Worm (Caenorhabditis elegans) whole organism, early embryonic: ENCODE results near the gene Y43F8C.16.
A peak's percentile ranks its signal among the peaks of the same experiment; 100 is the strongest.
"Not testable (repeated sequence)": the region's sequence is repeated elsewhere in the genome, so short reads cannot be mapped to it uniquely, and the experiment has no call there.

Experiments
- B0310.2 ChIP-seq: sonication (generic microtip); optimal IDR thresholded peaks from 2 replicates; lab custom pipeline; 2016; ENCODE audit warnings: mild to moderate bottlenecking, missing genetic modification characterization, missing compliant biosample characterization
- F13C5.2 ChIP-seq: sonication (generic microtip); optimal IDR thresholded peaks from 2 replicates; lab custom pipeline; 2017; ENCODE audit warnings: mild to moderate bottlenecking, missing genetic modification characterization, inconsistent platforms, missing compliant biosample characterization
- aly-1 ChIP-seq: sonication (generic microtip); optimal IDR thresholded peaks from 2 replicates; lab custom pipeline; 2016; ENCODE audit warnings: missing genetic modification characterization, missing compliant biosample characterization
- ama-1 ChIP-seq: fragments of 150-350 bp; optimal IDR thresholded peaks from 2 replicates; lab custom pipeline; 2014
- ceh-13 ChIP-seq: fragments of 200-800 bp; sonication (Bioruptor generic); optimal IDR thresholded peaks from 2 replicates; lab custom pipeline; 2018; ENCODE audit warnings: mild to moderate bottlenecking, missing genetic modification characterization, missing compliant biosample characterization
- ceh-36 ChIP-seq: sonication (generic microtip); optimal IDR thresholded peaks from 2 replicates; lab custom pipeline; 2016; ENCODE audit warnings: missing genetic modification characterization, inconsistent platforms, missing compliant biosample characterization
- ets-7 ChIP-seq: sonication (generic microtip); optimal IDR thresholded peaks from 2 replicates; lab custom pipeline; 2016; ENCODE audit warnings: missing genotype, missing genetic modification characterization, missing compliant biosample characterization
- flt-1 ChIP-seq: fragments of 200-800 bp; sonication (Bioruptor generic); IDR thresholded peaks from 2 replicates; pipeline ENCODE4 v1.3.6; 2022; ENCODE audit warnings: missing genetic modification characterization, missing compliant biosample characterization
- hmbx-1 ChIP-seq: sonication (generic microtip); optimal IDR thresholded peaks from 2 replicates; lab custom pipeline; 2016; ENCODE audit warnings: mild to moderate bottlenecking, missing genetic modification characterization, missing compliant biosample characterization
- hmg-4 ChIP-seq: fragments of 200-800 bp; sonication (Bioruptor generic); optimal IDR thresholded peaks from 2 replicates; lab custom pipeline; 2018; ENCODE audit warnings: mild to moderate bottlenecking, missing genetic modification characterization, missing compliant biosample characterization
- hnd-1 ChIP-seq: sonication (generic microtip); optimal IDR thresholded peaks from 2 replicates; lab custom pipeline; 2016; ENCODE audit warnings: missing genetic modification characterization, missing compliant biosample characterization
- pes-1 ChIP-seq: fragments of 200-800 bp; sonication (Bioruptor generic); IDR thresholded peaks from 2 replicates; pipeline ENCODE4 v1.3.6; 2022; ENCODE audit warnings: missing genetic modification reagents, missing genetic modification characterization, missing compliant biosample characterization
- scrt-1 ChIP-seq: fragments of 200-800 bp; sonication (Bioruptor generic); IDR thresholded peaks from 2 replicates; pipeline ENCODE4 v1.3.6; 2022; ENCODE audit warnings: missing genetic modification characterization, missing compliant biosample characterization
- sea-1 ChIP-seq: fragments of 200-800 bp; sonication (Bioruptor generic); conservative IDR thresholded peaks from 2 replicates; pipeline ENCODE4 v1.3.6; 2022; ENCODE audit warnings: missing genetic modification characterization, missing compliant biosample characterization
- tbx-11 ChIP-seq: fragments of 200-800 bp; sonication (Bioruptor generic); IDR thresholded peaks from 2 replicates; pipeline ENCODE4 v1.3.6; 2022; ENCODE audit warnings: missing genetic modification characterization, missing compliant biosample characterization
- tbx-37 ChIP-seq: fragments of 200-800 bp; sonication (Bioruptor generic); conservative IDR thresholded peaks from 2 replicates; pipeline ENCODE4 v1.3.6; 2022; ENCODE audit warnings: missing genetic modification reagents, missing genetic modification characterization, missing compliant biosample characterization
- tra-4 ChIP-seq: sonication (generic microtip); optimal IDR thresholded peaks from 2 replicates; lab custom pipeline; 2017; ENCODE audit warnings: missing genetic modification characterization, missing compliant biosample characterization

Y43F8C.16 gene

DNA sequence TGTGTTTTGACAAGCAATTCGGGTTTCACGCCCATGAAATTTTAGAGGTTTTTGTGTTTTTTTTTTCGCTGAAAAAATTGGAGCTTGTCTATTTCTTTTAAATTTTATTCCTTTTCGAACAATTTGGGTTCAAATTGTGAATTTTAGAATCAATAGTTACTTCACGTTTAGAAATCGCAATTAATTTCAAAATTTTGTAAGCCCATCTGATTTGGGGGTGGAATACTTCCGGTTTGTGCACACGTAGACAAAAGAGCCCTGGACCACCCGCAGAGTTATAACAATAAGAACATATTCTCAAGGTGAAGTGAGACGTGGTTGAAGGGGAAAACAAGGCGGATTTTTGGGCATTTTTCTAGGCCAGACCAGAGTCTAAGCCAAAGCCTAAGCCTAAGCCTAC is 3.9 kb upstream of the Y43F8C.16 start, which contains the start of gene Y116F11A.6:
Gene Y116F11A.6 (plus strand): TSS at position 301 of the 400 bp plus-strand sequence.
- TF ChIP-seq ets-7 (tag; lab: Kevin White, UChicago) (peak; percentile 69), ceh-36 (tag; lab: Kevin White, UChicago) (no peak)

DNA sequence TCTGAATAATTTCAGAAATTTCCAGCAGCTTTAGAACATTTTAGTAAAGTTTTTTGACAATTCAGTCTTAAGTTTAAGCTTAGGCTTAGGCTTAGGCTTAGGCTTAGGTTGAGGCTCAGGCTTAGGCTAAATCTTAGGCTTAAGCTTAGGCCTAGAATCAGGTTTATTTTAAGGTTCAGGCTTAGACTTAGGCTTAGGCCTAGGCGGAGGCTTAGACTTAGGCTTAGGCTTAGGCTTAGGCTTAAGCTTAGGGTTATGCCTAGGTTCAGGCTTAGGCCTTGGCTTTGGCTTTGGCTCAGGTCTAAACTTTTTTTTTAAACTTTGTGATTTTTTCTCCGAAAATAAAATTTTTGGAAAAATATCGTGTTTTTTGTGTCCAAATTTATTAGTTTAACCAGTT is 3.3 kb upstream of the Y43F8C.16 start:
- TF ChIP-seq ama-1 (no peak), ceh-36 (tag; lab: Kevin White, UChicago) (peak; percentile 53), hmg-4 (GFP tag; lab: Kevin White, UChicago) (no peak)

- TF ChIP-seq scrt-1 (GFP tag; lab: Robert Waterston, UW) (no peak), ceh-13 (GFP tag; lab: Kevin White, UChicago) (no peak), aly-1 (tag; lab: Kevin White, UChicago) (no peak)
Observed at ce11 chrV:19717933-19718332, 2.6 kb upstream of the Y43F8C.16 start.

- no peak for TF ChIP-seq tra-4
- TF ChIP-seq tbx-11 (GFP tag; lab: Robert Waterston, UW) = no peak
- no peak for TF ChIP-seq hmg-4 (GFP tag; lab: Kevin White, UChicago)
- TF ChIP-seq ama-1 = no peak
- TF ChIP-seq ceh-13 (GFP tag; lab: Kevin White, UChicago) = no peak
- TF ChIP-seq sea-1 (GFP tag; lab: Robert Waterston, UW) = no peak
- TF ChIP-seq ets-7 (tag; lab: Kevin White, UChicago) = no peak
- TF ChIP-seq flt-1 (GFP tag; lab: Robert Waterston, UW) = no peak
Observed at ce11 chrV:19715847-19716246, 528 bp upstream of the Y43F8C.16 start, which contains the start of gene Y43F8C.17. Gene Y43F8C.17, plus strand, starts transcription at chrV:19716147.

ce11 chrV:19711646-19712045 is 3.7 kb downstream of the Y43F8C.16 start, which contains the start of gene Y43F8C.23:
Gene Y43F8C.23, minus strand, starts transcription at chrV:19711746.
- not testable (repeated sequence) for TF ChIP-seq hnd-1; flt-1 (GFP tag; lab: Robert Waterston, UW); hmbx-1 (tag; lab: Kevin White, UChicago)

DNA sequence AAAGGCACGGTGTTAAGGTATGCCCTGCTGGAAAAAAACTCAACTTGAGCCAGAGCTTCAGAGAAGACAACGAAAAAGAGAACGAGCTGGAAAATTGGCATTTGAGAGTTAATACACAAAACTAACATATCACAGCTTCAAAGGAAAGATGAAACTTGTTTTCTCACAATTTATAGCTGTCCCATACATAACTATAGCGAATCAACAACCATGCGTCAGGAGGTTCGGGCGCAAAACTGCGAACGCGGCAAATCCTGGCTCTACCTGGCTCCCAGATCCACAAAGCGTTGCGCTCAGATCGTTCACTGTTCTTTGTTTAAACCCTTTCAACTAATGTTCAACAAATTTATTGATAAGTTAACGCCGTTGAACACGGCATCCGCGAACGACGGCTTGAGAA is 4.8 kb downstream of the Y43F8C.16 start, which contains the start of gene Y43F8C.15:
Gene Y43F8C.15 (minus strand): TSS at position 101 of the 400 bp plus-strand sequence.
- TF ChIP-seq scrt-1 (GFP tag; lab: Robert Waterston, UW); flt-1 (GFP tag; lab: Robert Waterston, UW); hmbx-1 (tag; lab: Kevin White, UChicago): not testable (repeated sequence)

- TF ChIP-seq pes-1 (GFP tag; lab: Robert Waterston, UW) (no peak), hmg-4 (GFP tag; lab: Kevin White, UChicago) (no peak), ceh-13 (GFP tag; lab: Kevin White, UChicago) (no peak), scrt-1 (GFP tag; lab: Robert Waterston, UW) (no peak)
Observed at ce11 chrV:19708849-19709248, 6.5 kb downstream of the Y43F8C.16 start, which contains the start of gene srv-3. Gene srv-3, minus strand, starts transcription at chrV:19708949.

ce11 chrV:19697348-19698172 is 17.8 kb downstream of the Y43F8C.16 start, which contains the start of the genes Y43F8C.13 and ani-3:
Gene Y43F8C.13, minus strand, starts transcription at chrV:19697398.
Gene ani-3, plus strand, starts transcription at chrV:19697732.
- TF ChIP-seq ets-7 (tag; lab: Kevin White, UChicago) (no peak), B0310.2 (no peak), hmg-4 (GFP tag; lab: Kevin White, UChicago) (no peak)

ce11 chrV:19691954-19692353 is 23.4 kb downstream of the Y43F8C.16 start:
- TF ChIP-seq B0310.2 (no peak), hmbx-1 (tag; lab: Kevin White, UChicago) (no peak), ets-7 (tag; lab: Kevin White, UChicago) (no peak), F13C5.2 (tag; lab: Kevin White, UChicago) (no peak), scrt-1 (GFP tag; lab: Robert Waterston, UW) (no peak), tbx-11 (GFP tag; lab: Robert Waterston, UW) (no peak), ceh-36 (tag; lab: Kevin White, UChicago) (no peak), ceh-13 (GFP tag; lab: Kevin White, UChicago) (no peak), hnd-1 (no peak), tbx-37 (GFP tag; lab: Robert Waterston, UW) (no peak), flt-1 (GFP tag; lab: Robert Waterston, UW) (no peak)
